Fruit fly (Drosophila melanogaster): ENCODE results near the gene CG3581.

Gene CG3581

dm6 chr3R:19412434-19412833 lies 37.8 kb upstream of the CG3581 start, which contains the start of gene CG31221 (continued):
- TF ChIP-seq btn (GFP tag; optimal IDR thresholded peaks at IDR 0.05) (no peak), zen2 (GFP tag; IDR thresholded peaks at IDR 0.05; ENCODE audit: partially characterized antibody) (no peak), hbn (GFP tag; IDR thresholded peaks at IDR 0.05; ENCODE audit: partially characterized antibody) (no peak), sens-2 (GFP tag; IDR thresholded peaks at IDR 0.05) (no peak), CG18476 (GFP tag; optimal IDR thresholded peaks at IDR 0.05) (no peak), sisA (GFP tag; IDR thresholded peaks at IDR 0.05) (0 out of 2 replicates have a peak, but pooled peaks have one; percentile 5), CG6765 (GFP tag; optimal IDR thresholded peaks at IDR 0.05) (no peak), ci (GFP tag; IDR thresholded peaks at IDR 0.05) (peak; percentile 22; the same call in 1 of the 3 replicates), ara (GFP tag; IDR thresholded peaks at IDR 0.05) (peak; percentile 25; the same call in 1 of the 2 replicates), CG15514 (GFP tag; optimal IDR thresholded peaks at IDR 0.05) (no peak), MESR4 (GFP tag; optimal IDR thresholded peaks at IDR 0.05) (no peak), disco-r (GFP tag; optimal IDR thresholded peaks at IDR 0.05) (no peak), CG4730 (GFP tag; IDR thresholded peaks at IDR 0.05) (no peak), sr (GFP tag; IDR thresholded peaks at IDR 0.05) (peak; percentile 80; the same call in 2 of the 3 replicates), Dref (GFP tag; IDR thresholded peaks at IDR 0.05) (no peak), amos (GFP tag; IDR thresholded peaks at IDR 0.05; ENCODE audit: partially characterized antibody) (peak; percentile 41; the same call in 1 of the 2 replicates), z (GFP tag; IDR thresholded peaks at IDR 0.05) (peak; percentile 93), CG12155 (GFP tag; optimal IDR thresholded peaks at IDR 0.05) (no peak), scrt (GFP tag; optimal IDR thresholded peaks at IDR 0.05) (peak; percentile 23), tll (GFP tag; optimal IDR thresholded peaks at IDR 0.05) (no peak), Adf1 (GFP tag; IDR thresholded peaks at IDR 0.05) (no peak), CG3163 (GFP tag; optimal IDR thresholded peaks at IDR 0.05) (no peak), Aef1 (GFP tag; IDR thresholded peaks at IDR 0.05) (peak; percentile 21; the same call in 1 of the 3 replicates), Hand (GFP tag; optimal IDR thresholded peaks at IDR 0.05) (no peak), CG6683 (GFP tag; optimal IDR thresholded peaks at IDR 0.05) (no peak), CG10267 (tag; optimal IDR thresholded peaks at IDR 0.05) (no peak), hth (optimal IDR thresholded peaks at IDR 0.05) (no peak), rib (GFP tag; IDR thresholded peaks at IDR 0.05) (no peak), Deaf1 (tag; optimal IDR thresholded peaks at IDR 0.05) (peak; percentile 64), CG16813 (GFP tag; IDR thresholded peaks at IDR 0.05; ENCODE audit: partially characterized antibody) (no peak), CG14965 (GFP tag; optimal IDR thresholded peaks at IDR 0.05; ENCODE audit: borderline replicate concordance) (no peak)

- TF ChIP-seq CG34422 (GFP tag; IDR thresholded peaks at IDR 0.05) (0 out of 3 replicates have a peak, but pooled peaks have one; percentile 21), Deaf1 (tag; optimal IDR thresholded peaks at IDR 0.05) (peak; percentile 62), Sox102F (GFP tag; optimal IDR thresholded peaks at IDR 0.05) (no peak), jing (GFP tag; optimal IDR thresholded peaks at IDR 0.05) (no peak), scrt (GFP tag; optimal IDR thresholded peaks at IDR 0.05) (peak; percentile 67), stwl (tag; optimal IDR thresholded peaks at IDR 0.05) (no peak), CG2202 (tag; optimal IDR thresholded peaks at IDR 0.05) (no peak), Spps (tag; optimal IDR thresholded peaks at IDR 0.05) (no peak), slbo (GFP tag; IDR thresholded peaks at IDR 0.05) (0 out of 2 replicates have a peak, but pooled peaks have one; percentile 14), CG4707 (GFP tag; optimal IDR thresholded peaks at IDR 0.05) (no peak), CG31224 (GFP tag; IDR thresholded peaks at IDR 0.05) (peak; percentile 98), CG13894 (tag; optimal IDR thresholded peaks at IDR 0.05) (peak; percentile 75), crol (GFP tag; IDR thresholded peaks at IDR 0.05) (peak; percentile 64; the same call in 1 of the 2 replicates), z (GFP tag; IDR thresholded peaks at IDR 0.05) (peak; percentile 84), chinmo (GFP tag; IDR thresholded peaks at IDR 0.05; ENCODE audit: partially characterized antibody) (0 out of 4 replicates have a peak, but pooled peaks have one; percentile 23), trem (tag; optimal IDR thresholded peaks at IDR 0.05) (no peak), lbe (GFP tag; optimal IDR thresholded peaks at IDR 0.05) (no peak), sr (GFP tag; IDR thresholded peaks at IDR 0.05) (peak; percentile 62; the same call in 1 of the 3 replicates), Dek (tag; optimal IDR thresholded peaks at IDR 0.05) (no peak), CG18011 (GFP tag; optimal IDR thresholded peaks at IDR 0.05) (no peak), fd96Cb (tag; optimal IDR thresholded peaks at IDR 0.05) (no peak), ase (GFP tag; IDR thresholded peaks at IDR 0.05) (no peak), abd-A (tag; optimal IDR thresholded peaks at IDR 0.05) (peak; percentile 82)
These were observed 36.8 kb upstream of the CG3581 start for dm6 chr3R:19411371-19411770.
